Fruit fly (Drosophila melanogaster): Measurements from ENCODE around the gene CG13039.

The CG13039 gene

dm6 chr3L:16328207-16328891 is 1.8 kb upstream of the CG13039 start, which contains the start of gene CG13058:
TSS of gene CG13058 (plus strand) at chr3L:16328841.
- TF ChIP-seq CG7368 (GFP tag; optimal IDR thresholded peaks at IDR 0.05) (no peak), Met (GFP tag; optimal IDR thresholded peaks at IDR 0.05) (peak; percentile 9), Gug (GFP tag; IDR thresholded peaks at IDR 0.05) (peak; percentile 32; the same call in 1 of the 2 replicates), eg (GFP tag; IDR thresholded peaks at IDR 0.05) (peak; percentile 23; the same call in 1 of the 3 replicates), CG32006 (GFP tag; optimal IDR thresholded peaks at IDR 0.05) (peak; percentile 85), CG3919 (GFP tag; optimal IDR thresholded peaks at IDR 0.05) (peak; percentile 44), topi (GFP tag; optimal IDR thresholded peaks at IDR 0.05) (no peak), Hr4 (GFP tag; optimal IDR thresholded peaks at IDR 0.05) (peak; percentile 85), fkh (GFP tag; optimal IDR thresholded peaks at IDR 0.05) (peak; percentile 67), CG6792 (GFP tag; optimal IDR thresholded peaks at IDR 0.05) (peak; percentile 21), Ets96B (tag; optimal IDR thresholded peaks at IDR 0.05) (peak; percentile 71), Sox15 (GFP tag; optimal IDR thresholded peaks at IDR 0.05) (no peak), CG3032 (tag; optimal IDR thresholded peaks at IDR 0.05) (peak; percentile 32), dac (GFP tag; optimal IDR thresholded peaks at IDR 0.05) (peak; percentile 35), spab (GFP tag; optimal IDR thresholded peaks at IDR 0.05) (no peak), CG11762 (GFP tag; optimal IDR thresholded peaks at IDR 0.05; ENCODE audit: insufficient read depth) (peak; percentile 43), CG1621 (tag; optimal IDR thresholded peaks at IDR 0.05) (peak; percentile 15), Sox14 (GFP tag; optimal IDR thresholded peaks at IDR 0.05) (peak; percentile 39), vri (GFP tag; optimal IDR thresholded peaks at IDR 0.05) (no peak), CG6276 (GFP tag; optimal IDR thresholded peaks at IDR 0.05) (peak; percentile 79), CG11902 (GFP tag; optimal IDR thresholded peaks at IDR 0.05) (no peak), salr (GFP tag; optimal IDR thresholded peaks at IDR 0.05) (peak; percentile 42 to 64), fd59A (GFP tag; optimal IDR thresholded peaks at IDR 0.05) (peak; percentile 61), pdm3 (GFP tag; optimal IDR thresholded peaks at IDR 0.05) (peak; percentile 73), CG9139 (GFP tag; optimal IDR thresholded peaks at IDR 0.05) (no peak), Eip93F (GFP tag; optimal IDR thresholded peaks at IDR 0.05) (no peak), dsx (GFP tag; optimal IDR thresholded peaks at IDR 0.05; ENCODE audit: poor library complexity, severe bottlenecking) (no peak), Blimp-1 (GFP tag; optimal IDR thresholded peaks at IDR 0.05) (no peak), CG31627 (GFP tag; optimal IDR thresholded peaks at IDR 0.05) (no peak), CG8632 (GFP tag; optimal IDR thresholded peaks at IDR 0.05) (peak; percentile 4), CG16779 (tag; optimal IDR thresholded peaks at IDR 0.05) (peak; percentile 10), CG6808 (GFP tag; optimal IDR thresholded peaks at IDR 0.05) (peak; percentile 40), CG11294 (GFP tag; IDR thresholded peaks at IDR 0.05) (peak; percentile 48; the same call in 1 of the 2 replicates), CG6163 (GFP tag; IDR thresholded peaks at IDR 0.05) (0 out of 3 replicates have a peak, but pooled peaks have one; percentile 42), Smox (GFP tag; optimal IDR thresholded peaks at IDR 0.05) (no peak), CG4318 (GFP tag; optimal IDR thresholded peaks at IDR 0.05) (peak; percentile 78), esn (GFP tag; optimal IDR thresholded peaks at IDR 0.05) (no peak), net (GFP tag; optimal IDR thresholded peaks at IDR 0.05) (peak; percentile 72), CG34406 (GFP tag; optimal IDR thresholded peaks at IDR 0.05) (no peak), Ets21C (GFP tag; optimal IDR thresholded peaks at IDR 0.05) (no peak), CG6854 (GFP tag; optimal IDR thresholded peaks at IDR 0.05) (no peak), Hr38 (GFP tag; optimal IDR thresholded peaks at IDR 0.05) (peak; percentile 5), Hr39 (GFP tag; optimal IDR thresholded peaks at IDR 0.05) (no peak), CG10669 (GFP tag; optimal IDR thresholded peaks at IDR 0.05) (peak; percentile 62), CG15336 (GFP tag; IDR thresholded peaks at IDR 0.05) (peak; percentile 93), ss (GFP tag; optimal IDR thresholded peaks at IDR 0.05) (no peak), CG8119 (GFP tag; IDR thresholded peaks at IDR 0.05) (peak; percentile 89), CG8319 (GFP tag; optimal IDR thresholded peaks at IDR 0.05) (no peak), acj6 (GFP tag; optimal IDR thresholded peaks at IDR 0.05) (peak; percentile 50), Eip75B (GFP tag; optimal IDR thresholded peaks at IDR 0.05) (no peak)

All from whole organism, prepupa.